Fruit fly (Drosophila melanogaster) whole organism, prepupa: Measurements from ENCODE around the gene Cpr65Av.

Source experiments
- Blimp-1 ChIP-seq: fragments of 200-800 bp; sonication (Bioruptor generic); optimal IDR thresholded peaks from 3 replicates; lab custom pipeline; 2017; ENCODE audit warnings: missing biosample characterization, missing genetic modification characterization, mild to moderate bottlenecking, moderate library complexity, missing genetic modification reagents
- CG10631 ChIP-seq: fragments of 200-800 bp; sonication (Bioruptor generic); optimal IDR thresholded peaks from 2 replicates; lab custom pipeline; 2016; ENCODE audit warnings: missing biosample characterization, missing genetic modification characterization
- CG10669 ChIP-seq: fragments of 200-800 bp; sonication (Bioruptor generic); optimal IDR thresholded peaks from 3 replicates; lab custom pipeline; 2018; ENCODE audit warnings: missing biosample characterization, mild to moderate bottlenecking, missing genetic modification characterization, moderate library complexity
- CG11294 ChIP-seq: fragments of 200-800 bp; sonication (Bioruptor generic); IDR thresholded peaks from 2 replicates; pipeline ENCODE4 v1.3.6; 2022; ENCODE audit warnings: missing biosample characterization, missing genetic modification characterization
- CG1621 ChIP-seq: fragments of 200-800 bp; sonication (Bioruptor generic); optimal IDR thresholded peaks from 3 replicates; lab custom pipeline; 2018; ENCODE audit warnings: missing biosample characterization, mild to moderate bottlenecking, missing genetic modification characterization
- CG16779 ChIP-seq: fragments of 200-800 bp; sonication (Bioruptor generic); optimal IDR thresholded peaks from 3 replicates; lab custom pipeline; 2017; ENCODE audit warnings: missing biosample characterization, mild to moderate bottlenecking, missing genetic modification characterization
- CG3032 ChIP-seq: fragments of 200-800 bp; optimal IDR thresholded peaks from 2 replicates; lab custom pipeline; 2019; ENCODE audit warnings: missing biosample characterization, mild to moderate bottlenecking, missing genetic modification characterization, moderate library complexity
- CG6163 ChIP-seq: fragments of 200-800 bp; sonication (Bioruptor generic); IDR thresholded peaks from 3 replicates; pipeline ENCODE4 v1.3.6; 2022; ENCODE audit warnings: missing biosample characterization, missing genetic modification characterization
- CG6792 ChIP-seq: fragments of 200-800 bp; sonication (Bioruptor generic); optimal IDR thresholded peaks from 3 replicates; lab custom pipeline; 2016; ENCODE audit warnings: missing biosample characterization, missing genetic modification characterization
- CG6808 ChIP-seq: fragments of 200-800 bp; sonication (Bioruptor generic); optimal IDR thresholded peaks from 3 replicates; lab custom pipeline; 2017; ENCODE audit warnings: missing biosample characterization, missing genetic modification characterization, mild to moderate bottlenecking, moderate library complexity, missing genetic modification reagents
- CG6854 ChIP-seq: fragments of 200-800 bp; sonication (Bioruptor generic); optimal IDR thresholded peaks from 2 replicates; lab custom pipeline; 2017; ENCODE audit warnings: missing biosample characterization, mild to moderate bottlenecking, missing genetic modification characterization
- CG7368 ChIP-seq: fragments of 200-800 bp; sonication (Bioruptor generic); optimal IDR thresholded peaks from 3 replicates; lab custom pipeline; 2016; ENCODE audit warnings: missing biosample characterization, missing genetic modification characterization
- CG8319 ChIP-seq: fragments of 200-800 bp; sonication (Bioruptor generic); optimal IDR thresholded peaks from 3 replicates; lab custom pipeline; 2016; ENCODE audit warnings: missing biosample characterization, missing genetic modification characterization
- CG8632 ChIP-seq: fragments of 200-800 bp; sonication (Bioruptor generic); optimal IDR thresholded peaks from 3 replicates; lab custom pipeline; 2016; ENCODE audit warnings: missing biosample characterization, missing genetic modification characterization
- Eip78C ChIP-seq: fragments of 200-800 bp; sonication (Bioruptor generic); peaks from one replicate; lab custom pipeline; 2016; ENCODE audit warnings: missing biosample characterization, missing genetic modification characterization
- Gug ChIP-seq: fragments of 200-800 bp; sonication (Bioruptor generic); IDR thresholded peaks from 2 replicates; pipeline ENCODE4 v1.3.6; 2022; ENCODE audit warnings: missing biosample characterization, missing genetic modification characterization
- OdsH ChIP-seq: fragments of 200-800 bp; sonication (Bioruptor generic); optimal IDR thresholded peaks from 3 replicates; lab custom pipeline; 2016; ENCODE audit warnings: missing biosample characterization, missing genetic modification characterization
- Sox14 ChIP-seq: fragments of 200-800 bp; sonication (Bioruptor generic); optimal IDR thresholded peaks from 3 replicates; lab custom pipeline; 2016; ENCODE audit warnings: missing biosample characterization, missing genetic modification characterization
- Sox15 ChIP-seq: fragments of 200-800 bp; sonication (Bioruptor generic); optimal IDR thresholded peaks from 3 replicates; lab custom pipeline; 2016; ENCODE audit warnings: missing biosample characterization, missing genetic modification characterization
- acj6 ChIP-seq: fragments of 200-800 bp; sonication (Bioruptor generic); optimal IDR thresholded peaks from 3 replicates; lab custom pipeline; 2016; ENCODE audit warnings: missing biosample characterization, missing genetic modification characterization
- cyc ChIP-seq: fragments of 200-800 bp; sonication (Bioruptor generic); optimal IDR thresholded peaks from 3 replicates; lab custom pipeline; 2016; ENCODE audit warnings: missing biosample characterization, missing genetic modification characterization
- dac ChIP-seq: fragments of 200-800 bp; sonication (Bioruptor generic); optimal IDR thresholded peaks from 2 replicates; lab custom pipeline; 2017; ENCODE audit warnings: missing biosample characterization, mild to moderate bottlenecking, missing genetic modification characterization
- dsx ChIP-seq: fragments of 200-800 bp; optimal IDR thresholded peaks from 3 replicates; lab custom pipeline; 2019; ENCODE audit warnings: missing biosample characterization, mild to moderate bottlenecking, missing genetic modification characterization, moderate library complexity; ENCODE audit not compliant: poor library complexity, severe bottlenecking
- eg ChIP-seq: fragments of 200-800 bp; sonication (Bioruptor generic); IDR thresholded peaks from 3 replicates; pipeline ENCODE4 v1.3.6; 2022; ENCODE audit warnings: missing biosample characterization, missing genetic modification characterization
- esn ChIP-seq: fragments of 200-800 bp; sonication (Bioruptor generic); optimal IDR thresholded peaks from 2 replicates; lab custom pipeline; 2016; ENCODE audit warnings: missing biosample characterization, mild to moderate bottlenecking, missing genetic modification characterization, moderate library complexity
- fkh ChIP-seq: fragments of 200-800 bp; sonication (Bioruptor generic); optimal IDR thresholded peaks from 3 replicates; lab custom pipeline; 2017; ENCODE audit warnings: missing biosample characterization, mild to moderate bottlenecking, missing genetic modification characterization, moderate library complexity
- pdm3 ChIP-seq: fragments of 200-800 bp; sonication (Bioruptor generic); optimal IDR thresholded peaks from 3 replicates; lab custom pipeline; 2016; ENCODE audit warnings: missing biosample characterization, missing genetic modification characterization
- salr ChIP-seq, 2 experiments: fragments of 200-800 bp; sonication (Bioruptor generic); optimal IDR thresholded peaks; 3 replicates each; lab custom pipeline; 2016 to 2018; ENCODE audit warnings: missing biosample characterization in 2 of 2, missing genetic modification characterization in 2 of 2, mild to moderate bottlenecking in 1 of 2
- ss ChIP-seq, 2 experiments: fragments of 200-800 bp; sonication (Bioruptor generic); optimal IDR thresholded peaks; 2 replicates in 1 of 2; 3 replicates in 1 of 2; lab custom pipeline; 2017 to 2018; ENCODE audit warnings: mild to moderate bottlenecking in 2 of 2, missing biosample characterization in 2 of 2, missing genetic modification characterization in 2 of 2, moderate library complexity in 1 of 2
- svp ChIP-seq: fragments of 200-800 bp; sonication (Bioruptor generic); peaks from one replicate; lab custom pipeline; 2016; ENCODE audit warnings: missing biosample characterization, missing genetic modification characterization
- topi ChIP-seq: fragments of 200-800 bp; sonication (Bioruptor generic); optimal IDR thresholded peaks from 3 replicates; lab custom pipeline; 2016; ENCODE audit warnings: missing biosample characterization, missing genetic modification characterization
- vri ChIP-seq: fragments of 200-800 bp; sonication (Bioruptor generic); optimal IDR thresholded peaks from 3 replicates; lab custom pipeline; 2016; ENCODE audit warnings: missing biosample characterization, mild to moderate bottlenecking, missing genetic modification characterization

Cpr65Av gene

DNA sequence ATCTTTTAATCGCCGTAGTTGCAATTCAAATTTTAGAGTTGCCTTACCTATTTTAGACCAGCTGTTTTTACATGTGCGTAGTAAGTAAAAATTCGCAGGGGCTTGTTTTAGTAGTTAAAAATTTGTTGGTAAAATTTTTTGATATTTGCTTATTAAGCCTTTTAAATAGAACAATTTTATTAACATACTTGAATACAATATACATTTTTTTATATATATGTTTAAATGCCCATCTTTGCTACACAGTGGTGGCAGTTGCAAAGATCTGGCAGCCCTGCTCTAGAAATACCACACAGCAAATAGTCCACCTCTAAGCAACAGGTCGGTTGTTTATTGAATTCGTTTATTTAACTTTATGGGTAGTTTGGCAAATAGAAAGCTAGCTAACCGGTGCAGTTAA lies 45.1 kb downstream of the Cpr65Av start, which contains the start of the genes CG10467 and loj (continued):
- peak; percentile 94 for TF ChIP-seq eg
- peak; percentile 80 for TF ChIP-seq topi (GFP tag; lab: Kevin White, UChicago)
- peak; percentile 65 for TF ChIP-seq Blimp-1 (GFP tag; lab: Kevin White, UChicago)
- TF ChIP-seq vri (GFP tag; lab: Kevin White, UChicago) = peak; percentile 68
- peak; percentile 81 for TF ChIP-seq Sox14
- TF ChIP-seq CG3032 (tag; lab: Kevin White, UChicago) = peak; percentile 92
- peak; percentile 87 for TF ChIP-seq CG8632
- peak; percentile 96 for TF ChIP-seq CG10631 (GFP tag; lab: Kevin White, UChicago)
- TF ChIP-seq OdsH (GFP tag; lab: Kevin White, UChicago) = peak; percentile 96
- TF ChIP-seq salr (GFP tag; optimal IDR thresholded peaks at IDR 0.05; lab: Kevin White, UChicago) = peak; percentile 74 to 83
- peak; percentile 83 for TF ChIP-seq CG6792 (GFP tag; lab: Kevin White, UChicago)
- peak; percentile 76 for TF ChIP-seq CG1621 (tag; lab: Kevin White, UChicago)
- TF ChIP-seq dac (GFP tag; lab: Kevin White, UChicago) = peak; percentile 78
- TF ChIP-seq CG16779 = no peak
- peak; percentile 82 for TF ChIP-seq dsx (GFP tag; lab: Kevin White, UChicago)
- TF ChIP-seq CG6163 (GFP tag; lab: Robert Waterston, UW) = peak; percentile 94
- peak; percentile 94 for TF ChIP-seq CG11294 (GFP tag; lab: Robert Waterston, UW)
- TF ChIP-seq acj6 = peak; percentile 94
- TF ChIP-seq CG7368 = peak; percentile 84
- TF ChIP-seq svp = peak; percentile 88
- TF ChIP-seq fkh (GFP tag; lab: Kevin White, UChicago) = peak; percentile 83
- peak; percentile 91 for TF ChIP-seq Gug (GFP tag; lab: Robert Waterston, UW)
- peak; percentile 89 for TF ChIP-seq esn
- TF ChIP-seq Eip78C (GFP tag; lab: Kevin White, UChicago) = peak; percentile 94
- TF ChIP-seq cyc (GFP tag; lab: Kevin White, UChicago) = peak; percentile 93
- peak in 1 of 2 experiments; percentile 53 for TF ChIP-seq ss (GFP tag; optimal IDR thresholded peaks at IDR 0.05; lab: Kevin White, UChicago)
- peak; percentile 89 for TF ChIP-seq CG10669 (GFP tag; lab: Kevin White, UChicago)
- TF ChIP-seq Sox15 (GFP tag; lab: Kevin White, UChicago) = peak; percentile 94
- TF ChIP-seq CG6808 (GFP tag; lab: Kevin White, UChicago) = peak; percentile 75
- peak; percentile 92 for TF ChIP-seq pdm3
- peak; percentile 85 for TF ChIP-seq CG8319 (GFP tag; lab: Kevin White, UChicago)

DNA sequence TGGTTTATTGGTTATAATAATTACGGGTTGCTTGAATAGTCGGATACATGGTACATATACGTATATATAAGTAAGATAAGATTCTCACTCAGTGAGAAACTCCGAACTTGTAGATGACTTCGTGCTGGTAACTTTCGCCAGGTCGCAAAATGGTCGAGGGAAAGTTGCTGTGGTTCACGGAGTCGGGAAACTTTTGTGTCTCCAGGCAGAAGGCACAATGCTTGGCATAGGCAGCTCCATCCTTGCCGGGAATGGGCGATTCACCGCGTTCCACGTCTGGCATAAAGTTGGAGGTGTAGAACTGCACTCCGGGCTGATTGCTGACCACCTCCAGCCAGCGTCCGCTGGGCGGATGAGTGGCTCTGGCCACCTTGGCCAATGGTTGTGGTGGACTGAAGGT lies 46.6 kb downstream of the Cpr65Av start, which contains the start of gene CG10469:
Gene CG10469 (minus strand): TSS at position 101 of the 400 bp plus-strand sequence.
- TF ChIP-seq CG6854 (GFP tag; lab: Kevin White, UChicago) (no peak), Blimp-1 (GFP tag; lab: Kevin White, UChicago) (no peak)
- TF ChIP-seq, all 60 proteins: peak for 0
